Worm (Caenorhabditis elegans): ENCODE results near the gene C02E7.8.

DNA sequence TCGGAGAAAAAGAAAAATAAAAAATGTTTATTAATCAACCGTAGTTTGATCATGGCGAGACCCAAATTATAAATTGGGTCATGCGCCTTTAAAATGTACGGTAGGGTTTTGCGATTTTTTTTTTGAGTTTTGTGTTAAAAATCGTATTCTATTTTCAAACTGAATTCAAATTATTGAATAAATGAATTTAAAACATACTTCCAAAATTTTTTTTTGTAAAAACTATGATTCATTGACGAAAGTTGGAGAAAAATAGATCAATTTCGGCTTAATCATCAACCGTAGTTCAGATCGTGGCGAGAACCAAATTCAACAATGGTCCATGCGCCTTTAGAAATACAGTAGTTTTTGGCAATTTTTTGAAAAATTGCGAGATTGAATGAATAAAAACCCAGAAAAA is 43.0 kb upstream of the C02E7.8 start:
- TF ChIP-seq W03F9.2 (tag; optimal IDR thresholded peaks at IDR 0.05): peak; percentile 39
- no peak for TF ChIP-seq dao-5 (tag; optimal IDR thresholded peaks at IDR 0.05)
- no peak for TF ChIP-seq him-1 (tag; optimal IDR thresholded peaks at IDR 0.05)
